Fruit fly (Drosophila melanogaster) whole organism, prepupa: Measurements from ENCODE around the gene Tm2.
A peak's percentile ranks its signal among the peaks of the same experiment; 100 is the strongest.

Source experiments
- CG10631 ChIP-seq: fragments of 200-800 bp; sonication (Bioruptor generic); optimal IDR thresholded peaks from 2 replicates; lab custom pipeline; 2016; ENCODE audit warnings: missing biosample characterization, missing genetic modification characterization
- CG11762 ChIP-seq: fragments of 200-800 bp; sonication (Bioruptor generic); optimal IDR thresholded peaks from 3 replicates; lab custom pipeline; 2016; ENCODE audit warnings: missing biosample characterization, missing genetic modification characterization; ENCODE audit not compliant: insufficient read depth
- CG11902 ChIP-seq: fragments of 200-800 bp; sonication (Bioruptor generic); optimal IDR thresholded peaks from 3 replicates; lab custom pipeline; 2016; ENCODE audit warnings: missing biosample characterization, missing genetic modification characterization
- CG15336 ChIP-seq: fragments of 200-800 bp; sonication (Bioruptor generic); IDR thresholded peaks from 2 replicates; pipeline ENCODE4 v1.3.6; 2022; ENCODE audit warnings: missing biosample characterization, missing genetic modification characterization
- CG1621 ChIP-seq: fragments of 200-800 bp; sonication (Bioruptor generic); optimal IDR thresholded peaks from 3 replicates; lab custom pipeline; 2018; ENCODE audit warnings: missing biosample characterization, mild to moderate bottlenecking, missing genetic modification characterization
- CG16779 ChIP-seq: fragments of 200-800 bp; sonication (Bioruptor generic); optimal IDR thresholded peaks from 3 replicates; lab custom pipeline; 2017; ENCODE audit warnings: missing biosample characterization, mild to moderate bottlenecking, missing genetic modification characterization
- CG3032 ChIP-seq: fragments of 200-800 bp; optimal IDR thresholded peaks from 2 replicates; lab custom pipeline; 2019; ENCODE audit warnings: missing biosample characterization, mild to moderate bottlenecking, missing genetic modification characterization, moderate library complexity
- CG31627 ChIP-seq: fragments of 200-800 bp; sonication (Bioruptor generic); optimal IDR thresholded peaks from 3 replicates; lab custom pipeline; 2016; ENCODE audit warnings: missing biosample characterization, missing genetic modification characterization
- CG32006 ChIP-seq: fragments of 200-800 bp; sonication (Bioruptor generic); optimal IDR thresholded peaks from 3 replicates; lab custom pipeline; 2017; ENCODE audit warnings: missing biosample characterization, mild to moderate bottlenecking, missing genetic modification characterization
- CG34406 ChIP-seq: fragments of 200-800 bp; sonication (Bioruptor generic); optimal IDR thresholded peaks from 3 replicates; lab custom pipeline; 2016; ENCODE audit warnings: missing biosample characterization, missing genetic modification characterization
- CG3919 ChIP-seq: fragments of 200-800 bp; sonication (Bioruptor generic); optimal IDR thresholded peaks from 3 replicates; lab custom pipeline; 2016; ENCODE audit warnings: missing biosample characterization, missing genetic modification characterization
- CG4318 ChIP-seq: fragments of 200-800 bp; sonication (Bioruptor generic); optimal IDR thresholded peaks from 3 replicates; lab custom pipeline; 2017; ENCODE audit warnings: missing biosample characterization, mild to moderate bottlenecking, missing genetic modification characterization
- CG6163 ChIP-seq: fragments of 200-800 bp; sonication (Bioruptor generic); IDR thresholded peaks from 3 replicates; pipeline ENCODE4 v1.3.6; 2022; ENCODE audit warnings: missing biosample characterization, missing genetic modification characterization
- CG6276 ChIP-seq: fragments of 200-800 bp; sonication (Bioruptor generic); optimal IDR thresholded peaks from 2 replicates; lab custom pipeline; 2017; ENCODE audit warnings: missing biosample characterization, mild to moderate bottlenecking, missing genetic modification characterization
- CG6792 ChIP-seq: fragments of 200-800 bp; sonication (Bioruptor generic); optimal IDR thresholded peaks from 3 replicates; lab custom pipeline; 2016; ENCODE audit warnings: missing biosample characterization, missing genetic modification characterization
- CG6808 ChIP-seq: fragments of 200-800 bp; sonication (Bioruptor generic); optimal IDR thresholded peaks from 3 replicates; lab custom pipeline; 2017; ENCODE audit warnings: missing biosample characterization, missing genetic modification characterization, mild to moderate bottlenecking, moderate library complexity, missing genetic modification reagents
- Eip75B ChIP-seq: fragments of 200-800 bp; sonication (Bioruptor generic); optimal IDR thresholded peaks from 3 replicates; lab custom pipeline; 2016; ENCODE audit warnings: missing biosample characterization, missing genetic modification characterization
- Eip78C ChIP-seq: fragments of 200-800 bp; sonication (Bioruptor generic); peaks from one replicate; lab custom pipeline; 2016; ENCODE audit warnings: missing biosample characterization, missing genetic modification characterization
- Ets96B ChIP-seq: fragments of 200-800 bp; optimal IDR thresholded peaks from 2 replicates; lab custom pipeline; 2019; ENCODE audit warnings: missing biosample characterization, mild to moderate bottlenecking, missing genetic modification characterization, moderate library complexity
- Gug ChIP-seq: fragments of 200-800 bp; sonication (Bioruptor generic); IDR thresholded peaks from 2 replicates; pipeline ENCODE4 v1.3.6; 2022; ENCODE audit warnings: missing biosample characterization, missing genetic modification characterization
- Hr38 ChIP-seq: sonication (Bioruptor generic); optimal IDR thresholded peaks from 2 replicates; lab custom pipeline; 2016; ENCODE audit warnings: missing biosample characterization, missing genetic modification characterization
- Hr39 ChIP-seq: fragments of 200-800 bp; sonication (Bioruptor generic); optimal IDR thresholded peaks from 2 replicates; lab custom pipeline; 2016; ENCODE audit warnings: missing biosample characterization, missing genetic modification characterization
- Lpt ChIP-seq: fragments of 200-800 bp; sonication (Bioruptor generic); optimal IDR thresholded peaks from 3 replicates; lab custom pipeline; 2016; ENCODE audit warnings: missing biosample characterization, missing genetic modification characterization
- Met ChIP-seq: fragments of 200-800 bp; sonication (Bioruptor generic); optimal IDR thresholded peaks from 3 replicates; lab custom pipeline; 2016; ENCODE audit warnings: missing biosample characterization, missing genetic modification characterization
- OdsH ChIP-seq: fragments of 200-800 bp; sonication (Bioruptor generic); optimal IDR thresholded peaks from 3 replicates; lab custom pipeline; 2016; ENCODE audit warnings: missing biosample characterization, missing genetic modification characterization
- Smox ChIP-seq: fragments of 200-800 bp; sonication (Bioruptor generic); optimal IDR thresholded peaks from 3 replicates; lab custom pipeline; 2016; ENCODE audit warnings: missing biosample characterization, missing genetic modification characterization
- Sox102F ChIP-seq: fragments of 200-800 bp; sonication (Bioruptor generic); optimal IDR thresholded peaks from 2 replicates; lab custom pipeline; 2016; ENCODE audit warnings: missing biosample characterization, mild to moderate bottlenecking, missing genetic modification characterization
- Sox14 ChIP-seq: fragments of 200-800 bp; sonication (Bioruptor generic); optimal IDR thresholded peaks from 3 replicates; lab custom pipeline; 2016; ENCODE audit warnings: missing biosample characterization, missing genetic modification characterization
- achi ChIP-seq: fragments of 200-800 bp; sonication (Bioruptor generic); optimal IDR thresholded peaks from 3 replicates; lab custom pipeline; 2016; ENCODE audit warnings: missing biosample characterization, missing genetic modification characterization
- cyc ChIP-seq: fragments of 200-800 bp; sonication (Bioruptor generic); optimal IDR thresholded peaks from 3 replicates; lab custom pipeline; 2016; ENCODE audit warnings: missing biosample characterization, missing genetic modification characterization
- dac ChIP-seq: fragments of 200-800 bp; sonication (Bioruptor generic); optimal IDR thresholded peaks from 2 replicates; lab custom pipeline; 2017; ENCODE audit warnings: missing biosample characterization, mild to moderate bottlenecking, missing genetic modification characterization
- dsx ChIP-seq: fragments of 200-800 bp; optimal IDR thresholded peaks from 3 replicates; lab custom pipeline; 2019; ENCODE audit warnings: missing biosample characterization, mild to moderate bottlenecking, missing genetic modification characterization, moderate library complexity; ENCODE audit not compliant: poor library complexity, severe bottlenecking
- eg ChIP-seq: fragments of 200-800 bp; sonication (Bioruptor generic); IDR thresholded peaks from 3 replicates; pipeline ENCODE4 v1.3.6; 2022; ENCODE audit warnings: missing biosample characterization, missing genetic modification characterization
- esn ChIP-seq: fragments of 200-800 bp; sonication (Bioruptor generic); optimal IDR thresholded peaks from 2 replicates; lab custom pipeline; 2016; ENCODE audit warnings: missing biosample characterization, mild to moderate bottlenecking, missing genetic modification characterization, moderate library complexity
- fd59A ChIP-seq: fragments of 200-800 bp; sonication (Bioruptor generic); optimal IDR thresholded peaks from 2 replicates; lab custom pipeline; 2017; ENCODE audit warnings: missing biosample characterization, mild to moderate bottlenecking, missing genetic modification characterization, missing genetic modification reagents
- fd85E ChIP-seq: fragments of 200-800 bp; sonication (Bioruptor generic); optimal IDR thresholded peaks from 3 replicates; lab custom pipeline; 2016; ENCODE audit warnings: missing biosample characterization, missing genetic modification characterization
- fkh ChIP-seq: fragments of 200-800 bp; sonication (Bioruptor generic); optimal IDR thresholded peaks from 3 replicates; lab custom pipeline; 2017; ENCODE audit warnings: missing biosample characterization, mild to moderate bottlenecking, missing genetic modification characterization, moderate library complexity
- lz ChIP-seq: fragments of 200-800 bp; sonication (Bioruptor generic); optimal IDR thresholded peaks from 3 replicates; lab custom pipeline; 2016; ENCODE audit warnings: missing biosample characterization, missing genetic modification characterization
- net ChIP-seq: fragments of 200-800 bp; sonication (Bioruptor generic); optimal IDR thresholded peaks from 3 replicates; lab custom pipeline; 2016; ENCODE audit warnings: missing biosample characterization, missing genetic modification characterization
- pdm3 ChIP-seq: fragments of 200-800 bp; sonication (Bioruptor generic); optimal IDR thresholded peaks from 3 replicates; lab custom pipeline; 2016; ENCODE audit warnings: missing biosample characterization, missing genetic modification characterization
- salr ChIP-seq, 2 experiments: fragments of 200-800 bp; sonication (Bioruptor generic); optimal IDR thresholded peaks; 3 replicates each; lab custom pipeline; 2016 to 2018; ENCODE audit warnings: missing biosample characterization in 2 of 2, missing genetic modification characterization in 2 of 2, mild to moderate bottlenecking in 1 of 2
- spab ChIP-seq: fragments of 200-800 bp; sonication (Bioruptor generic); optimal IDR thresholded peaks from 2 replicates; lab custom pipeline; 2017; ENCODE audit warnings: missing biosample characterization, mild to moderate bottlenecking, missing genetic modification characterization, missing genetic modification reagents
- ss ChIP-seq, 2 experiments: fragments of 200-800 bp; sonication (Bioruptor generic); optimal IDR thresholded peaks; 2 replicates in 1 of 2; 3 replicates in 1 of 2; lab custom pipeline; 2017 to 2018; ENCODE audit warnings: mild to moderate bottlenecking in 2 of 2, missing biosample characterization in 2 of 2, missing genetic modification characterization in 2 of 2, moderate library complexity in 1 of 2
- svp ChIP-seq: fragments of 200-800 bp; sonication (Bioruptor generic); peaks from one replicate; lab custom pipeline; 2016; ENCODE audit warnings: missing biosample characterization, missing genetic modification characterization
- vri ChIP-seq: fragments of 200-800 bp; sonication (Bioruptor generic); optimal IDR thresholded peaks from 3 replicates; lab custom pipeline; 2016; ENCODE audit warnings: missing biosample characterization, mild to moderate bottlenecking, missing genetic modification characterization

The Tm2 gene

DNA sequence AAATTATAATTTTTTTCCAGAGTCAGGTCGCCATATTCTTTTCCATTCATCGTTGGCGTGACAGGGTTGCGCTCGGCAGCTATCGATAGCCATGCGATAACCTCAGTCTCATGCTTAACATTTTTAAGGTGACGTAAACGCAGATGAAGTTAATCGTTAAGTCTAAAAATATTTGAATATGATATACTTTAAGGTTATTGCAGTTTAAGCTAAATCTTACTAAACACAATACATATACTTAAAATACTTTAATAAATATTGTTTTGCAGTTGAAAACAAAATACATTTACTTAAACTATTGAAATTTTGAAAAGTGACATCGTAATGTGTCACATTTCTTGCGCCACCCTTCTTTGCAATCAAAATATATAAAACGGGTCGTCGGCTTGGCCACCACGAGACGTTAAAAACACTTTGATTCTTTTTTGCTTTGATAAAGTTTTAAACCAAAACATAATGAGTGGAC is 34.8 kb upstream of the Tm2 start, which contains the start of the genes Cp190 and CG4338 (continued):
- TF ChIP-seq Hr39 (GFP tag; lab: Kevin White, UChicago) = peak; percentile 93
- TF ChIP-seq Lpt (GFP tag; lab: Kevin White, UChicago) = peak; percentile 95
- TF ChIP-seq Hr38 (GFP tag; lab: Kevin White, UChicago) = no peak
- peak; percentile 98 for TF ChIP-seq CG15336 (GFP tag; lab: Robert Waterston, UW)
- TF ChIP-seq CG11762 (GFP tag; lab: Kevin White, UChicago) = peak; percentile 93
- peak; percentile 98 for TF ChIP-seq esn (GFP tag; lab: Kevin White, UChicago)
- peak; percentile 97 for TF ChIP-seq CG34406 (GFP tag; lab: Kevin White, UChicago)
- peak; percentile 79 for TF ChIP-seq Sox102F (GFP tag; lab: Kevin White, UChicago)
- TF ChIP-seq spab (GFP tag; lab: Kevin White, UChicago) = peak; percentile 94
- TF ChIP-seq fd85E (GFP tag; lab: Kevin White, UChicago) = no peak
- peak; percentile 99 for TF ChIP-seq Eip78C (GFP tag; lab: Kevin White, UChicago)
- TF ChIP-seq svp = peak; percentile 99
- TF ChIP-seq dac = peak; percentile 89
- peak; percentile 96 for TF ChIP-seq CG6163
- peak; percentile 99 for TF ChIP-seq CG3032
- peak; percentile 97 for TF ChIP-seq CG31627 (GFP tag; lab: Kevin White, UChicago)
- peak; percentile 94 for TF ChIP-seq Gug (GFP tag; lab: Robert Waterston, UW)
- TF ChIP-seq dsx (GFP tag; lab: Kevin White, UChicago) = peak; percentile 97
- peak; percentile 98 for TF ChIP-seq OdsH (GFP tag; lab: Kevin White, UChicago)
- peak; percentile 98 for TF ChIP-seq achi
- TF ChIP-seq vri (GFP tag; lab: Kevin White, UChicago) = peak; percentile 93
- no peak for TF ChIP-seq CG16779 (tag; lab: Kevin White, UChicago)
- peak; percentile 28 to 92 for TF ChIP-seq salr (GFP tag; optimal IDR thresholded peaks at IDR 0.05; lab: Kevin White, UChicago)
- TF ChIP-seq, all 60 proteins: peak for 51

DNA sequence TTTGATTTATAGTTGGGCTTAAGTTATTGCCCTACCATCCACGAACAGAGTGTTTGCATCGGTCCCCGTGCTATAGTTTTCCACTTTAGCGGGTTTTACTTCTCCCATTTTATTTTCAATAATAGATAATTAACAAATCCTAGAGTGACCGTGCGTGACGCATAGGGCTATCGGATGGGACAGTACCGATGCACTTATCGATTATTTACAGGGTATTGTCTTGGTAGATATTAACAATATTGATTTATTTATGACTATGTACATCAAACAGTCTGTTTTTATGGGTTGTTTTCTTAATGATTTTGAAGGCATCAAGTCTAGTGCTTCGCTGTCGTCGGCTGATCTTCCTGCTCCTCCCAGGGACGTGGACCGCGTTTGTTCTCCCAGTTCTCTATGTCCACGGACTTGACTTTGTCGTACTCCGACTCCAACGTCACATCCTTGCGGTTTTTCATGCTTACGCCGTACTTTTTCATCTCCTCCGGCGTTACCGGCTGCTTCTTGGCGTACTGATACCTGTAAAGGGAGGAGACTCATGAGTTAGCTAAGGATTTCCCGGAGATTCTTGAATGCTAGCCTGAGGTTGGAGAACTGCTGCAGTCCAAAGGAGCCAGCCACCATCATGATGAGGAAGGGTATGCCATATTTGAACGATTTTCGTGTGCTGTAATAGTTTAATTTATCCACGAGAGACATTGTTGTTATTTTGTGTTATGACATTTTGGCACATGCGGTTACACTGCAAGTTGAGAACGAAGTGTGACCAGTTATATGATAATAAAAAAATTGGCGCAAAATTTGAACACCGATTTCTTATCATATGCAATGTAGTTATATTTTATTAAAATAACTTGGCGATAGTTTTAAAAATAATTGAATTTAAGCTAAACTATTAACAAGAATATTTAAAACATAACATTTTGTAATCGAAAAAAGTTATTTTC is 31.8 kb upstream of the Tm2 start, which contains the start of the genes MRG15 and Tm1:
Gene MRG15, minus strand, starts transcription at position 184 of the 944 bp plus-strand sequence.
Gene Tm1, plus strand, starts transcription at position 295 of the 944 bp plus-strand sequence.
- TF ChIP-seq fkh (GFP tag; lab: Kevin White, UChicago) (peak; percentile 31), CG4318 (GFP tag; lab: Kevin White, UChicago) (no peak), Sox14 (GFP tag; lab: Kevin White, UChicago) (peak; percentile 10), CG3919 (GFP tag; lab: Kevin White, UChicago) (no peak), eg (GFP tag; lab: Robert Waterston, UW) (no peak), Hr39 (GFP tag; lab: Kevin White, UChicago) (peak; percentile 1), CG6276 (no peak), Eip78C (GFP tag; lab: Kevin White, UChicago) (peak; percentile 56), Met (GFP tag; lab: Kevin White, UChicago) (no peak), Smox (no peak), ss (GFP tag; optimal IDR thresholded peaks at IDR 0.05; lab: Kevin White, UChicago) (no peak), Sox102F (GFP tag; lab: Kevin White, UChicago) (no peak), CG6808 (GFP tag; lab: Kevin White, UChicago) (no peak), CG1621 (no peak), CG3032 (no peak), CG11902 (GFP tag; lab: Kevin White, UChicago) (no peak), fd85E (GFP tag; lab: Kevin White, UChicago) (no peak), vri (GFP tag; lab: Kevin White, UChicago) (peak; percentile 57), net (no peak), Ets96B (no peak), CG6163 (no peak), lz (GFP tag; lab: Kevin White, UChicago) (no peak), pdm3 (GFP tag; lab: Kevin White, UChicago) (no peak), CG32006 (no peak), OdsH (GFP tag; lab: Kevin White, UChicago) (no peak), cyc (GFP tag; lab: Kevin White, UChicago) (no peak), Eip75B (no peak), spab (GFP tag; lab: Kevin White, UChicago) (no peak), fd59A (GFP tag; lab: Kevin White, UChicago) (no peak), CG34406 (GFP tag; lab: Kevin White, UChicago) (no peak), svp (peak; percentile 10), dsx (GFP tag; lab: Kevin White, UChicago) (peak; percentile 91), Hr38 (GFP tag; lab: Kevin White, UChicago) (no peak), CG6792 (GFP tag; lab: Kevin White, UChicago) (no peak), CG10631 (GFP tag; lab: Kevin White, UChicago) (no peak), CG15336 (GFP tag; lab: Robert Waterston, UW) (no peak)
